Fruit fly (Drosophila melanogaster) whole organism, embryonic: Measurements from ENCODE around the gene Cyp313b1.

Source experiments
- Abd-B ChIP-seq: fragments of 200-800 bp; sonication (Bioruptor generic); optimal IDR thresholded peaks from 2 replicates; lab custom pipeline; 2018; ENCODE audit warnings: missing biosample characterization, mild to moderate bottlenecking, missing genetic modification characterization, moderate library complexity
- Bgb ChIP-seq: fragments of 200-800 bp; sonication (Bioruptor generic); IDR thresholded peaks from 2 replicates; pipeline ENCODE4 v1.3.6; 2022; ENCODE audit warnings: missing biosample characterization, missing genetic modification characterization; ENCODE audit not compliant: partially characterized antibody
- BtbVII ChIP-seq: fragments of 200-800 bp; sonication (Bioruptor generic); optimal IDR thresholded peaks from 3 replicates; lab custom pipeline; 2017; ENCODE audit warnings: missing biosample characterization, mild to moderate bottlenecking, missing genetic modification characterization
- CG10462 ChIP-seq: fragments of 200-800 bp; sonication (Bioruptor generic); optimal IDR thresholded peaks from 2 replicates; lab custom pipeline; 2016; ENCODE audit warnings: missing biosample characterization, missing genetic modification characterization
- CG11695 ChIP-seq: fragments of 200-800 bp; sonication (Bioruptor generic); IDR thresholded peaks from 3 replicates; pipeline ENCODE4 v1.3.6; 2022; ENCODE audit warnings: missing biosample characterization, missing genetic modification characterization
- CG12219 ChIP-seq: fragments of 200-800 bp; sonication (Bioruptor generic); optimal IDR thresholded peaks from 3 replicates; lab custom pipeline; 2018; ENCODE audit warnings: missing biosample characterization, mild to moderate bottlenecking, missing genetic modification characterization
- CG12744 ChIP-seq: fragments of 200-800 bp; sonication (Bioruptor generic); optimal IDR thresholded peaks from 2 replicates; lab custom pipeline; 2016; ENCODE audit warnings: missing biosample characterization, missing genetic modification characterization
- CG14667 ChIP-seq: fragments of 200-800 bp; sonication (Bioruptor generic); IDR thresholded peaks from 2 replicates; pipeline ENCODE4 v1.3.6; 2022; ENCODE audit warnings: missing biosample characterization, missing genetic modification characterization
- CG17385 ChIP-seq: fragments of 200-800 bp; sonication (Bioruptor generic); optimal IDR thresholded peaks from 3 replicates; lab custom pipeline; 2018; ENCODE audit warnings: missing biosample characterization, mild to moderate bottlenecking, missing genetic modification characterization
- CG17802 ChIP-seq: fragments of 200-800 bp; sonication (Bioruptor generic); optimal IDR thresholded peaks from 2 replicates; lab custom pipeline; 2018; ENCODE audit warnings: missing biosample characterization, mild to moderate bottlenecking, missing genetic modification characterization, moderate library complexity
- CG17829 ChIP-seq: fragments of 200-800 bp; optimal IDR thresholded peaks from 2 replicates; lab custom pipeline; 2019; ENCODE audit warnings: missing biosample characterization, mild to moderate bottlenecking, missing genetic modification characterization, moderate library complexity
- CG18476 ChIP-seq: fragments of 200-800 bp; sonication (Bioruptor generic); optimal IDR thresholded peaks from 2 replicates; lab custom pipeline; 2016; ENCODE audit warnings: missing biosample characterization, mild to moderate bottlenecking, missing genetic modification characterization
- CG2889 ChIP-seq: fragments of 200-800 bp; sonication (Bioruptor generic); IDR thresholded peaks from 3 replicates; pipeline ENCODE4 v1.3.6; 2022; ENCODE audit warnings: missing biosample characterization, missing genetic modification characterization
- CG34224 ChIP-seq: fragments of 200-800 bp; sonication (Bioruptor generic); IDR thresholded peaks from 3 replicates; pipeline ENCODE4 v1.3.6; 2022; ENCODE audit warnings: missing biosample characterization, missing genetic modification characterization; ENCODE audit not compliant: partially characterized antibody
- CG3847 ChIP-seq: fragments of 200-800 bp; sonication (Bioruptor generic); IDR thresholded peaks from 2 replicates; pipeline ENCODE4 v1.3.6; 2022; ENCODE audit warnings: missing biosample characterization, missing genetic modification characterization
- CG4707 ChIP-seq: fragments of 200-800 bp; sonication (Bioruptor generic); optimal IDR thresholded peaks from 2 replicates; lab custom pipeline; 2018; ENCODE audit warnings: missing biosample characterization, mild to moderate bottlenecking, missing genetic modification characterization, moderate library complexity
- CG4730 ChIP-seq: fragments of 200-800 bp; sonication (Bioruptor generic); IDR thresholded peaks from 2 replicates; pipeline ENCODE4 v1.3.6; 2022; ENCODE audit warnings: missing biosample characterization, missing genetic modification characterization
- CG5245 ChIP-seq: fragments of 200-800 bp; sonication (Bioruptor generic); optimal IDR thresholded peaks from 3 replicates; lab custom pipeline; 2016; ENCODE audit warnings: missing biosample characterization, missing genetic modification characterization
- CG6175 ChIP-seq: fragments of 200-800 bp; sonication (Bioruptor generic); IDR thresholded peaks from 3 replicates; pipeline ENCODE4 v1.3.6; 2022; ENCODE audit warnings: missing biosample characterization, missing genetic modification characterization
- CG7372 ChIP-seq: fragments of 200-800 bp; sonication (Bioruptor generic); IDR thresholded peaks from 2 replicates; pipeline ENCODE4 v1.3.6; 2022; ENCODE audit warnings: missing biosample characterization, missing genetic modification characterization
- CG8290 ChIP-seq, 3 experiments: fragments of 200-800 bp; sonication (Bioruptor generic); optimal IDR thresholded peaks; 2 replicates each; lab custom pipeline; 2016 to 2019; ENCODE audit warnings: missing biosample characterization in 3 of 3, missing genetic modification characterization in 3 of 3, mild to moderate bottlenecking in 2 of 3, moderate library complexity in 1 of 3
- CG8478 ChIP-seq: fragments of >200 bp; optimal IDR thresholded peaks from 2 replicates; lab custom pipeline; 2018
- CG9817 ChIP-seq: fragments of 200-800 bp; sonication (Bioruptor generic); optimal IDR thresholded peaks from 2 replicates; lab custom pipeline; 2018; ENCODE audit warnings: missing biosample characterization, mild to moderate bottlenecking, missing genetic modification characterization, moderate library complexity
- Dip2 ChIP-seq: fragments of 200-800 bp; sonication (Bioruptor generic); IDR thresholded peaks from 2 replicates; pipeline ENCODE4 v1.3.6; 2022; ENCODE audit warnings: missing biosample characterization, missing genetic modification characterization
- Doc2 ChIP-seq: fragments of 200-800 bp; sonication (Bioruptor generic); IDR thresholded peaks from 2 replicates; pipeline ENCODE4 v1.3.6; 2022; ENCODE audit warnings: missing biosample characterization, missing genetic modification characterization
- Elba2 ChIP-seq: fragments of 200-800 bp; sonication (Bioruptor generic); optimal IDR thresholded peaks from 3 replicates; lab custom pipeline; 2016; ENCODE audit warnings: missing biosample characterization, missing genetic modification characterization
- H2.0 ChIP-seq: fragments of 200-800 bp; sonication (Bioruptor generic); IDR thresholded peaks from 2 replicates; pipeline ENCODE4 v1.3.6; 2022; ENCODE audit warnings: missing biosample characterization, missing genetic modification characterization
- HLHmδ ChIP-seq: fragments of 200-800 bp; sonication (Bioruptor generic); optimal IDR thresholded peaks from 2 replicates; lab custom pipeline; 2018; ENCODE audit warnings: missing biosample characterization, mild to moderate bottlenecking, missing genetic modification characterization, moderate library complexity
- Hr39 ChIP-seq: fragments of >200 bp; optimal IDR thresholded peaks from 2 replicates; lab custom pipeline; 2017
- Jarid2 ChIP-seq: fragments of 200-800 bp; sonication (Bioruptor generic); optimal IDR thresholded peaks from 3 replicates; lab custom pipeline; 2017; ENCODE audit warnings: mild to moderate bottlenecking, missing biosample characterization, missing genetic modification reagents, missing genetic modification characterization
- NC2α ChIP-seq: fragments of 200-800 bp; sonication (Bioruptor generic); optimal IDR thresholded peaks from 2 replicates; lab custom pipeline; 2016; ENCODE audit warnings: missing biosample characterization, missing genetic modification characterization
- Rx ChIP-seq: fragments of 200-800 bp; sonication (Bioruptor generic); IDR thresholded peaks from 2 replicates; pipeline ENCODE4 v1.3.6; 2022; ENCODE audit warnings: missing biosample characterization, missing genetic modification characterization
- dmrt11E ChIP-seq: fragments of 200-800 bp; sonication (Bioruptor generic); optimal IDR thresholded peaks from 3 replicates; lab custom pipeline; 2018; ENCODE audit warnings: missing biosample characterization, mild to moderate bottlenecking, missing genetic modification characterization, moderate library complexity
- emc ChIP-seq: fragments of 200-800 bp; sonication (Bioruptor generic); optimal IDR thresholded peaks from 2 replicates; lab custom pipeline; 2016; ENCODE audit warnings: missing biosample characterization, missing genetic modification characterization
- eve ChIP-seq, 2 experiments: fragments of >200 bp; optimal IDR thresholded peaks; 2 replicates each; lab custom pipeline; 2017; ENCODE audit warnings: missing biosample characterization in 2 of 2, missing genetic modification characterization in 2 of 2
- fd102C ChIP-seq: fragments of 200-800 bp; sonication (Bioruptor generic); optimal IDR thresholded peaks from 2 replicates; lab custom pipeline; 2018; ENCODE audit warnings: missing biosample characterization, mild to moderate bottlenecking, missing genetic modification characterization, moderate library complexity
- gcm2 ChIP-seq: fragments of 200-800 bp; sonication (Bioruptor generic); optimal IDR thresholded peaks from 2 replicates; lab custom pipeline; 2016; ENCODE audit warnings: missing biosample characterization, missing genetic modification characterization
- gem ChIP-seq: fragments of 200-800 bp; sonication (Bioruptor generic); optimal IDR thresholded peaks from 2 replicates; lab custom pipeline; 2019; ENCODE audit warnings: missing biosample characterization, mild to moderate bottlenecking, missing genetic modification characterization, moderate library complexity
- luna ChIP-seq: fragments of 200-800 bp; sonication (Bioruptor generic); optimal IDR thresholded peaks from 2 replicates; lab custom pipeline; 2016; ENCODE audit warnings: missing biosample characterization, missing genetic modification characterization
- nerfin-1 ChIP-seq: fragments of 200-800 bp; sonication (Bioruptor generic); optimal IDR thresholded peaks from 3 replicates; lab custom pipeline; 2019; ENCODE audit warnings: missing biosample characterization, mild to moderate bottlenecking, missing genetic modification characterization, moderate library complexity
- nom ChIP-seq: fragments of 200-800 bp; sonication (Bioruptor generic); optimal IDR thresholded peaks from 2 replicates; lab custom pipeline; 2017; ENCODE audit warnings: missing biosample characterization, missing genetic modification characterization, mild to moderate bottlenecking, moderate library complexity, missing genetic modification reagents
- org-1 ChIP-seq: fragments of 200-800 bp; sonication (Bioruptor generic); optimal IDR thresholded peaks from 2 replicates; lab custom pipeline; 2017; ENCODE audit warnings: missing biosample characterization, missing genetic modification characterization
- pfk ChIP-seq: fragments of 200-800 bp; sonication (Bioruptor generic); optimal IDR thresholded peaks from 2 replicates; lab custom pipeline; 2018; ENCODE audit warnings: missing biosample characterization, mild to moderate bottlenecking, missing genetic modification characterization, moderate library complexity
- phol ChIP-seq: fragments of 200-800 bp; sonication (Bioruptor generic); optimal IDR thresholded peaks from 3 replicates; lab custom pipeline; 2018; ENCODE audit warnings: missing biosample characterization, mild to moderate bottlenecking, missing genetic modification characterization, moderate library complexity
- prd ChIP-seq, 3 experiments: fragments of >200 bp in 2 of 3; fragments of 200-800 bp in 1 of 3; sonication (Bioruptor generic) in 1 of 3; optimal IDR thresholded peaks in 2 of 3; IDR thresholded peaks in 1 of 3; 2 replicates in 2 of 3; 3 replicates in 1 of 3; pipeline versions ENCODE4 v1.3.6 to Lab custom; 2017 to 2022; ENCODE audit warnings: missing biosample characterization in 1 of 3, missing genetic modification characterization in 1 of 3
- schlank ChIP-seq: fragments of 200-800 bp; sonication (Bioruptor generic); optimal IDR thresholded peaks from 2 replicates; lab custom pipeline; 2018; ENCODE audit warnings: missing biosample characterization, mild to moderate bottlenecking, missing genetic modification characterization
- slbo ChIP-seq: fragments of 200-800 bp; sonication (Bioruptor generic); IDR thresholded peaks from 2 replicates; pipeline ENCODE4 v1.3.6; 2022; ENCODE audit warnings: missing biosample characterization, missing genetic modification characterization
- sug ChIP-seq: fragments of 200-800 bp; optimal IDR thresholded peaks from 2 replicates; lab custom pipeline; 2019; ENCODE audit warnings: missing biosample characterization, mild to moderate bottlenecking, missing genetic modification characterization, moderate library complexity
- unc-4 ChIP-seq: fragments of 200-800 bp; sonication (Bioruptor generic); IDR thresholded peaks from 2 replicates; pipeline ENCODE4 v1.3.6; 2022; ENCODE audit warnings: missing biosample characterization, missing genetic modification characterization; ENCODE audit not compliant: partially characterized antibody
- vnd ChIP-seq: fragments of 200-800 bp; sonication (Bioruptor generic); IDR thresholded peaks from 3 replicates; pipeline ENCODE4 v1.3.6; 2022; ENCODE audit warnings: missing biosample characterization, missing genetic modification characterization; ENCODE audit not compliant: partially characterized antibody

Gene Cyp313b1

dm6 chr3R:8652731-8653130 is 7.3 kb upstream of the Cyp313b1 start, which contains the start of the genes Sys1 and Dhod (continued):
- TF ChIP-seq CG34224 (peak; percentile 94), CG18476 (GFP tag; lab: Kevin White, UChicago) (peak; percentile 25), CG11695 (GFP tag; lab: Robert Waterston, UW) (peak; percentile 49; the same call in 1 of the 3 replicates), NC2α (GFP tag; lab: Kevin White, UChicago) (no peak), CG4707 (GFP tag; lab: Kevin White, UChicago) (no peak), eve (GFP tag; optimal IDR thresholded peaks at IDR 0.05; lab: Kevin White, UChicago) (no peak), sug (tag; lab: Kevin White, UChicago) (peak; percentile 68), CG8290 (GFP tag; optimal IDR thresholded peaks at IDR 0.05; lab: Kevin White, UChicago) (peak; percentile 51), CG8290 (tag; optimal IDR thresholded peaks at IDR 0.05; lab: Kevin White, UChicago) (peak; percentile 13 to 58), CG7372 (GFP tag; lab: Robert Waterston, UW) (peak; percentile 27; the same call in 1 of the 2 replicates), CG12744 (GFP tag; lab: Kevin White, UChicago) (peak; percentile 61), schlank (tag; lab: Kevin White, UChicago) (no peak), slbo (GFP tag; lab: Robert Waterston, UW) (peak; percentile 90), nerfin-1 (tag; lab: Kevin White, UChicago) (peak; percentile 34), CG12219 (GFP tag; lab: Kevin White, UChicago) (no peak), Elba2 (GFP tag; lab: Kevin White, UChicago) (no peak), luna (GFP tag; lab: Kevin White, UChicago) (no peak), nom (GFP tag; lab: Kevin White, UChicago) (peak; percentile 12), dmrt11E (tag; lab: Kevin White, UChicago) (peak; percentile 51), CG14667 (GFP tag; lab: Robert Waterston, UW) (peak; percentile 47), phol (tag; lab: Kevin White, UChicago) (peak; percentile 74), Jarid2 (no peak), Hr39 (lab: Kevin White, UChicago) (no peak), CG10462 (GFP tag; lab: Kevin White, UChicago) (peak; percentile 36), gem (peak; percentile 75), CG17829 (peak; percentile 60), H2.0 (peak; percentile 56), fd102C (no peak), CG17802 (tag; lab: Kevin White, UChicago) (no peak), unc-4 (GFP tag; lab: Robert Waterston, UW) (peak; percentile 87), CG17385 (GFP tag; lab: Kevin White, UChicago) (peak; percentile 28), Abd-B (GFP tag; lab: Kevin White, UChicago) (peak; percentile 36), CG3847 (GFP tag; lab: Robert Waterston, UW) (peak; percentile 63), prd (optimal IDR thresholded peaks at IDR 0.05; lab: Kevin White, UChicago) (no peak), prd (GFP tag; IDR thresholded peaks at IDR 0.05; lab: Robert Waterston, UW) (peak; percentile 83), BtbVII (GFP tag; lab: Kevin White, UChicago) (no peak), Dip2 (GFP tag; lab: Robert Waterston, UW) (no peak), vnd (peak; percentile 85), pfk (GFP tag; lab: Kevin White, UChicago) (no peak), Doc2 (GFP tag; lab: Robert Waterston, UW) (no peak), org-1 (GFP tag; lab: Kevin White, UChicago) (no peak), HLHmδ (GFP tag; lab: Kevin White, UChicago) (no peak), CG6175 (no peak), CG2889 (peak; percentile 44; the same call in 2 of the 3 replicates), gcm2 (GFP tag; lab: Kevin White, UChicago) (no peak), CG4730 (GFP tag; lab: Robert Waterston, UW) (peak; percentile 53), Rx (0 out of 2 replicates have a peak, but pooled peaks have one; percentile 12), Bgb (peak; percentile 80), CG9817 (tag; lab: Kevin White, UChicago) (peak; percentile 56), CG8478 (lab: Kevin White, UChicago) (no peak), emc (GFP tag; lab: Kevin White, UChicago) (peak; percentile 29), CG5245 (peak; percentile 36)
